Worm (Caenorhabditis elegans) whole organism, mixed stage, embryonic: ENCODE results near the gene lips-11.

Source experiments
- M03D4.4 ChIP-seq: sonication (generic microtip); optimal IDR thresholded peaks from 2 replicates; lab custom pipeline; 2017; ENCODE audit warnings: mild to moderate bottlenecking, missing genetic modification characterization, missing compliant biosample characterization
- bed-3 ChIP-seq: fragments of 200-800 bp; sonication (Bioruptor generic); optimal IDR thresholded peaks from 3 replicates; lab custom pipeline; 2018; ENCODE audit warnings: mild to moderate bottlenecking, missing genetic modification characterization, moderate library complexity, missing compliant biosample characterization
- blmp-1 ChIP-seq: fragments of 150-350 bp; optimal IDR thresholded peaks from 2 replicates; lab custom pipeline; 2014; ENCODE audit warnings: missing biosample characterization, missing genetic modification characterization
- ceh-39 ChIP-seq: fragments of 150-350 bp; optimal IDR thresholded peaks from 2 replicates; lab custom pipeline; 2014; ENCODE audit warnings: missing biosample characterization, missing genetic modification characterization
- ceh-43 ChIP-seq: fragments of 200-800 bp; sonication (Bioruptor generic); optimal IDR thresholded peaks from 2 replicates; lab custom pipeline; 2018; ENCODE audit warnings: mild to moderate bottlenecking, missing genetic modification characterization, moderate library complexity, missing compliant biosample characterization
- ceh-83 ChIP-seq: fragments of 200-800 bp; sonication (Bioruptor generic); optimal IDR thresholded peaks from 2 replicates; lab custom pipeline; 2018; ENCODE audit warnings: mild to moderate bottlenecking, missing genetic modification characterization, missing compliant biosample characterization
- ces-1 ChIP-seq: fragments of 150-350 bp; optimal IDR thresholded peaks from 2 replicates; lab custom pipeline; 2014; ENCODE audit warnings: missing biosample characterization, missing genetic modification reagents, missing genetic modification characterization
- cnd-1 ChIP-seq: fragments of 200-800 bp; sonication (Bioruptor generic); optimal IDR thresholded peaks from 2 replicates; lab custom pipeline; 2018; ENCODE audit warnings: mild to moderate bottlenecking, missing genetic modification characterization, missing compliant biosample characterization
- drap-1 ChIP-seq: fragments of 200-800 bp; sonication (Bioruptor generic); optimal IDR thresholded peaks from 3 replicates; lab custom pipeline; 2018; ENCODE audit warnings: mild to moderate bottlenecking, missing genetic modification characterization, missing compliant biosample characterization
- elt-1 ChIP-seq: sonication (generic microtip); optimal IDR thresholded peaks from 2 replicates; lab custom pipeline; 2017; ENCODE audit warnings: missing genetic modification characterization, mild to moderate bottlenecking, missing compliant biosample characterization, antibody characterized with exemption, moderate library complexity, borderline replicate concordance; ENCODE audit not compliant: insufficient read depth
- elt-3 ChIP-seq: fragments of 150-350 bp; optimal IDR thresholded peaks from 2 replicates; lab custom pipeline; 2014; ENCODE audit warnings: missing biosample characterization, missing genetic modification characterization
- flh-1 ChIP-seq: fragments of 200-800 bp; sonication (Bioruptor generic); optimal IDR thresholded peaks from 2 replicates; lab custom pipeline; 2018; ENCODE audit warnings: mild to moderate bottlenecking, missing genetic modification characterization, moderate library complexity, missing compliant biosample characterization
- ham-2 ChIP-seq: fragments of 200-800 bp; sonication (Bioruptor generic); optimal IDR thresholded peaks from 2 replicates; lab custom pipeline; 2018; ENCODE audit warnings: mild to moderate bottlenecking, missing genetic modification characterization, missing compliant biosample characterization
- hlh-1 ChIP-seq: fragments of 150-350 bp; optimal IDR thresholded peaks from 2 replicates; lab custom pipeline; 2014; ENCODE audit warnings: missing biosample characterization, missing genetic modification reagents, missing genetic modification characterization
- lin-13 ChIP-seq: fragments of 150-350 bp; optimal IDR thresholded peaks from 2 replicates; lab custom pipeline; 2014; ENCODE audit warnings: missing biosample characterization, missing genetic modification characterization
- lin-32 ChIP-seq: fragments of 200-800 bp; sonication (Bioruptor generic); optimal IDR thresholded peaks from 2 replicates; lab custom pipeline; 2018; ENCODE audit warnings: mild to moderate bottlenecking, missing genetic modification characterization, missing compliant biosample characterization
- mep-1 ChIP-seq: fragments of 150-350 bp; optimal IDR thresholded peaks from 2 replicates; lab custom pipeline; 2017; ENCODE audit warnings: missing biosample characterization, missing genetic modification reagents, missing genetic modification characterization, inconsistent platforms
- mls-2 ChIP-seq: sonication (generic microtip); optimal IDR thresholded peaks from 2 replicates; lab custom pipeline; 2016; ENCODE audit warnings: mild to moderate bottlenecking, missing genetic modification characterization, moderate library complexity, missing compliant biosample characterization
- nhr-12 ChIP-seq: fragments of 150-350 bp; optimal IDR thresholded peaks from 2 replicates; lab custom pipeline; 2014; ENCODE audit warnings: missing biosample characterization, missing genetic modification characterization
- nhr-237 ChIP-seq: fragments of 150-350 bp; optimal IDR thresholded peaks from 2 replicates; lab custom pipeline; 2014; ENCODE audit warnings: missing biosample characterization, missing genetic modification characterization
- nhr-28 ChIP-seq: fragments of 150-350 bp; optimal IDR thresholded peaks from 2 replicates; lab custom pipeline; 2014; ENCODE audit warnings: missing biosample characterization, missing genetic modification characterization
- nhr-76 ChIP-seq: sonication (generic microtip); optimal IDR thresholded peaks from 2 replicates; lab custom pipeline; 2017; ENCODE audit warnings: missing biosample characterization, missing genetic modification characterization
- pha-4 ChIP-seq: fragments of 150-350 bp; optimal IDR thresholded peaks from 2 replicates; lab custom pipeline; 2018; ENCODE audit warnings: missing biosample characterization, missing genetic modification reagents, missing genetic modification characterization
- sem-2 ChIP-seq: fragments of 200-800 bp; sonication (Bioruptor generic); optimal IDR thresholded peaks from 2 replicates; lab custom pipeline; 2018; ENCODE audit warnings: mild to moderate bottlenecking, missing genetic modification characterization, missing compliant biosample characterization
- snpc-4 ChIP-seq: fragments of 150-350 bp; optimal IDR thresholded peaks from 2 replicates; lab custom pipeline; 2014; ENCODE audit warnings: missing biosample characterization, missing genetic modification characterization
- tbx-8 ChIP-seq: fragments of 200-800 bp; sonication (Bioruptor generic); optimal IDR thresholded peaks from 2 replicates; lab custom pipeline; 2018; ENCODE audit warnings: mild to moderate bottlenecking, missing genetic modification characterization, moderate library complexity, missing compliant biosample characterization
- unc-120 ChIP-seq: sonication (generic microtip); optimal IDR thresholded peaks from 2 replicates; lab custom pipeline; 2017; ENCODE audit warnings: missing genetic modification characterization, missing compliant biosample characterization; ENCODE audit not compliant: poor library complexity, severe bottlenecking
- unc-39 ChIP-seq: fragments of 150-350 bp; optimal IDR thresholded peaks from 2 replicates; lab custom pipeline; 2014; ENCODE audit warnings: missing biosample characterization, missing genetic modification characterization
- unc-62 ChIP-seq: fragments of 150-350 bp; optimal IDR thresholded peaks from 2 replicates; lab custom pipeline; 2014; ENCODE audit warnings: missing biosample characterization, missing genetic modification reagents, missing genetic modification characterization
- zip-8 ChIP-seq: fragments of 150-350 bp; optimal IDR thresholded peaks from 2 replicates; lab custom pipeline; 2014; ENCODE audit warnings: missing biosample characterization, missing genetic modification characterization
- ztf-11 ChIP-seq: fragments of 150-350 bp; optimal IDR thresholded peaks from 2 replicates; lab custom pipeline; 2014; ENCODE audit warnings: missing biosample characterization, missing genetic modification characterization

lips-11 gene

ce11 chrII:1091706-1092105, 19.1 kb downstream of the lips-11 start, which contains the start of gene snf-3:
Gene snf-3, plus strand, starts transcription at chrII:1092006.
- TF ChIP-seq unc-120 (tag; lab: Kevin White, UChicago) (no peak), sem-2 (GFP tag; lab: Kevin White, UChicago) (no peak), mls-2 (tag; lab: Kevin White, UChicago) (no peak), lin-13 (tag; lab: Kevin White, UChicago) (no peak), ces-1 (GFP tag; lab: Kevin White, UChicago) (no peak), blmp-1 (tag; lab: Kevin White, UChicago) (no peak), drap-1 (no peak), unc-39 (no peak), tbx-8 (GFP tag; lab: Kevin White, UChicago) (no peak), lin-32 (no peak)

- TF ChIP-seq ztf-11 (tag; lab: Kevin White, UChicago), result no peak
- TF ChIP-seq flh-1 (GFP tag; lab: Kevin White, UChicago), result no peak
- no peak for TF ChIP-seq cnd-1 (tag; lab: Kevin White, UChicago)
- TF ChIP-seq bed-3 (GFP tag; lab: Kevin White, UChicago), result no peak
- no peak for TF ChIP-seq tbx-8 (GFP tag; lab: Kevin White, UChicago)
- TF ChIP-seq hlh-1, result no peak
- no peak for TF ChIP-seq blmp-1 (tag; lab: Kevin White, UChicago)
- TF ChIP-seq ceh-83 (GFP tag; lab: Kevin White, UChicago), result no peak
Measured at ce11 chrII:1090743-1091142, 20.1 kb downstream of the lips-11 start.

- TF ChIP-seq nhr-237 (tag; lab: Kevin White, UChicago), result no peak
- TF ChIP-seq nhr-76 (tag; lab: Kevin White, UChicago), result no peak
- TF ChIP-seq elt-1, result no peak
- no peak for TF ChIP-seq tbx-8 (GFP tag; lab: Kevin White, UChicago)
- no peak for TF ChIP-seq mep-1 (tag; lab: Kevin White, UChicago)
- no peak for TF ChIP-seq ceh-83 (GFP tag; lab: Kevin White, UChicago)
- no peak for TF ChIP-seq pha-4 (tag; lab: Kevin White, UChicago)
- TF ChIP-seq M03D4.4 (tag; lab: Kevin White, UChicago), result no peak
- TF ChIP-seq unc-39, result no peak
- TF ChIP-seq snpc-4 (tag; lab: Kevin White, UChicago), result no peak
- no peak for TF ChIP-seq cnd-1 (tag; lab: Kevin White, UChicago)
- TF ChIP-seq bed-3 (GFP tag; lab: Kevin White, UChicago), result no peak
Measured at ce11 chrII:1088527-1089230, 22.1 kb downstream of the lips-11 start.

- TF ChIP-seq bed-3 (GFP tag; lab: Kevin White, UChicago), result no peak
- TF ChIP-seq pha-4 (tag; lab: Kevin White, UChicago), result no peak
- no peak for TF ChIP-seq ceh-39 (tag; lab: Kevin White, UChicago)
- TF ChIP-seq cnd-1 (tag; lab: Kevin White, UChicago), result no peak
- no peak for TF ChIP-seq sem-2 (GFP tag; lab: Kevin White, UChicago)
- TF ChIP-seq nhr-76 (tag; lab: Kevin White, UChicago), result no peak
- TF ChIP-seq tbx-8 (GFP tag; lab: Kevin White, UChicago), result no peak
- no peak for TF ChIP-seq ztf-11 (tag; lab: Kevin White, UChicago)
- TF ChIP-seq elt-3 (tag; lab: Kevin White, UChicago), result no peak
- no peak for TF ChIP-seq zip-8 (tag; lab: Kevin White, UChicago)
- no peak for TF ChIP-seq nhr-12 (tag; lab: Kevin White, UChicago)
- no peak for TF ChIP-seq lin-32
- TF ChIP-seq M03D4.4 (tag; lab: Kevin White, UChicago), result no peak
- no peak for TF ChIP-seq unc-39
Measured at ce11 chrII:1086479-1086878, 24.3 kb downstream of the lips-11 start.

- no peak for TF ChIP-seq ces-1 (GFP tag; lab: Kevin White, UChicago)
- no peak for TF ChIP-seq zip-8 (tag; lab: Kevin White, UChicago)
- no peak for TF ChIP-seq nhr-28 (tag; lab: Kevin White, UChicago)
- no peak for TF ChIP-seq snpc-4 (tag; lab: Kevin White, UChicago)
- no peak for TF ChIP-seq unc-120 (tag; lab: Kevin White, UChicago)
- no peak for TF ChIP-seq ham-2
- no peak for TF ChIP-seq unc-39
- TF ChIP-seq ceh-83 (GFP tag; lab: Kevin White, UChicago), result no peak
- TF ChIP-seq ceh-43 (GFP tag; lab: Kevin White, UChicago), result no peak
- no peak for TF ChIP-seq ztf-11 (tag; lab: Kevin White, UChicago)
- no peak for TF ChIP-seq mls-2 (tag; lab: Kevin White, UChicago)
- no peak for TF ChIP-seq unc-62 (GFP tag; lab: Kevin White, UChicago)
- TF ChIP-seq sem-2 (GFP tag; lab: Kevin White, UChicago), result no peak
Measured at ce11 chrII:1085546-1085945, 25.3 kb downstream of the lips-11 start.
